Worm (Caenorhabditis elegans): ENCODE data around the gene E02H4.7.

The E02H4.7 gene

DNA sequence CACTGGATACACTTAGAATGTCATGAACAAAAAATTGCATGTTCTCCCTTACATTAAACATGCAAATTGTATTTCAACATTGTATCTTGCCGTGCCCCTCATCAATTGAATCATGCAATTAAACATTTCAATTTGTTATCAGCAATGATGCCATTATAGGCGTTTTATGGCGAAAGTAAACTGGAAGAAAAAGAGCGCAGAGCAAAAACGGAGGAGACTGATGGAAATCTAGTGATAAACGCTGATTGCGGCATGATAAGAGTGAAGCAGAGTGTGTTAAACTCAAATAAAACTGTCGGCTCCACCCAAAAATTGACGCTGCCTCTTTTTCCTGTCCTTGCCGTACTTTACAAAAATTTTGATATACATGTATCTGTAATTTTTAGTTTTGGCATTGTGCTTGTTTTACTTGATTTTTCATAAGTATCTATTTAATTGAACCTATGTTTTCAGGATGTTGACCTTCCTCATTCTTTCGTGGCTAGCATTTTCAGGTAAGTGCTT lies 41.5 kb upstream of the E02H4.7 start, which contains the start of gene K06G5.1 (continued):
- TF ChIP-seq mdt-29 (GFP tag; IDR thresholded peaks at IDR 0.05) = no peak
- TF ChIP-seq mep-1 (tag; optimal IDR thresholded peaks at IDR 0.05) = peak; percentile 29
- no peak for TF ChIP-seq egl-27 (tag; optimal IDR thresholded peaks at IDR 0.05)
- TF ChIP-seq lin-15B (tag; optimal IDR thresholded peaks at IDR 0.05) = no peak
- TF ChIP-seq zfp-2 (tag; optimal IDR thresholded peaks at IDR 0.05) = no peak
- peak; percentile 54; the same call in 1 of the 2 replicates for TF ChIP-seq lin-1 (GFP tag; IDR thresholded peaks at IDR 0.05)
- TF ChIP-seq dve-1 (tag; optimal IDR thresholded peaks at IDR 0.05; ENCODE audit: insufficient read depth) = peak; percentile 88

DNA sequence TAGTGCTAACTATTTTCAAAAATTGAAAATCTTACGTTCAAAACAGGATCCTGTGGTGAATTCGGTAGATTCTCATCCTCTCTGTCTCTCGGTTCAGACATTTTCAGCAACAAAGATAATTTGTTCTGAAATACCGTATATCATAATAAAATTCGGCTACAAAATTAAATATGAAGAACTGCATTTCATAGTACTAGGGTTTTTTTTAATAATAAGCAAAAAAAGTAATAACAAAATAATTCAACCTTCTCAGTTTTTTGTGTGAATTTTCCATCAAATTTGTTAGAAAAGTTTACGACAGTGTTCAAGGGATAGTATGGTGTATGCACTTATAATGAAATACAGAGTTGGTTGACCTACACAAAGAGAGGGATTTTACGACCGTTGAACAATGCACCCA lies 32.9 kb upstream of the E02H4.7 start, which contains the start of gene K06G5.3:
K06G5.3 (minus strand) TSS at position 101 of the 400 bp plus-strand sequence.
- no peak for TF ChIP-seq nhr-25 (tag; optimal IDR thresholded peaks at IDR 0.05; ENCODE audit: borderline replicate concordance, insufficient read depth)
- TF ChIP-seq skn-1 (tag; optimal IDR thresholded peaks at IDR 0.05) = no peak
- TF ChIP-seq unc-39 (tag; optimal IDR thresholded peaks at IDR 0.05) = no peak

DNA sequence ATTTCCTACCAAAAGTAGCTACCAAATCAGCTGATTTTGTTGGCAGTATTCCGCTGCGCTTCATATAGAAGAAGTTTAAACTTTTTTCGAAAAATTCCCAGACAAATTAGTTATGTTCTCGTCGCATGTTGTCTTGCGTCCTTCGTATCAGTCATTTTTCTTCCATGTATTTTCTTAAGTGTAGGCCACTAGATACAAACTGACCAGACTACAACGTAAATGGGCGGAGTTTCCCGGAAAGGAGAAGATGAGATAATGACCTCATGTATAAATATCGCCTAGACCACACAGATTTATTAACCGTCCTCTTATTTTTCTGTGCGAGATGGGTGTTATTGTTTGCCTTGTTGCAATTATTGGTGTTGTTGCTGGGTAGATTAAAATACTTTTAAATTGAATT lies 30.8 kb upstream of the E02H4.7 start, which contains the start of gene cyp-13B2:
cyp-13B2 (plus strand) TSS at position 301 of the 400 bp plus-strand sequence.
- TF ChIP-seq ctbp-1 (GFP tag; IDR thresholded peaks at IDR 0.05) (no peak), ama-1 (optimal IDR thresholded peaks at IDR 0.05) (no peak), zip-11 (GFP tag; IDR thresholded peaks at IDR 0.05) (no peak), lin-13 (GFP tag; optimal IDR thresholded peaks at IDR 0.05) (no peak), daf-12 (tag; optimal IDR thresholded peaks at IDR 0.05) (no peak), lsy-2 (tag; optimal IDR thresholded peaks at IDR 0.05) (no peak), dmd-6 (GFP tag; IDR thresholded peaks at IDR 0.05) (no peak), unc-130 (GFP tag; optimal IDR thresholded peaks at IDR 0.05) (no peak), zip-2 (tag; optimal IDR thresholded peaks at IDR 0.05) (no peak), dve-1 (tag; optimal IDR thresholded peaks at IDR 0.05; ENCODE audit: insufficient read depth) (no peak), hif-1 (tag; optimal IDR thresholded peaks at IDR 0.05) (no peak), aly-2 (tag; optimal IDR thresholded peaks at IDR 0.05) (no peak), ZK337.2 (GFP tag; IDR thresholded peaks at IDR 0.05) (no peak), R02D3.7 (tag; optimal IDR thresholded peaks at IDR 0.05) (no peak), ztf-11 (tag; optimal IDR thresholded peaks at IDR 0.05) (no peak), skn-1 (tag; optimal IDR thresholded peaks at IDR 0.05) (no peak), T20F7.1 (GFP tag; optimal IDR thresholded peaks at IDR 0.05) (no peak), nhr-42 (GFP tag; IDR thresholded peaks at IDR 0.05) (no peak)

DNA sequence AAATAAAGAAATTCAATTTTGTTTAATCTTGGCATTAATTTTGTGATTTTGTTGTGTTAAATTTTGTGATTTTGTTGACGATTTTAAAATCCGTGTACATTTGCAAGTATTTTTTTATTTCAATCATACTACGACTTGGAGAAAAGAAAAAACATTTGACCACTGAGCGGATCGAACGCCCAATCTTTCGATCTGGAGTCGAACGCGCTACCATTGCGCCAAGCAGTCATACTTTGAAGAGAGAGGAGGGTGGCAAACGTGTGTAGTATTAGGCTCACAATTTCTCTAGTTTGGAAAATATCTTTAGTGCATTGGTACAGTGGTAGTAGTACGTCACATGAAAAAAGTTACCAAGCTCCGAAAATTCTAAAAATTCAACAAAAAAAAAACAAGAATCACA lies 27.3 kb upstream of the E02H4.7 start:
- 0 out of 2 replicates have a peak, but pooled peaks have one; percentile 49 for TF ChIP-seq daf-8 (GFP tag; IDR thresholded peaks at IDR 0.05)
- peak; percentile 20 for TF ChIP-seq nhr-48 (tag; optimal IDR thresholded peaks at IDR 0.05)
- peak; percentile 25 for TF ChIP-seq rbr-2 (tag; optimal IDR thresholded peaks at IDR 0.05)
- TF ChIP-seq arid-1 (GFP tag; conservative IDR thresholded peaks at IDR 0.05) = no peak
- no peak for TF ChIP-seq cey-2 (tag; optimal IDR thresholded peaks at IDR 0.05; ENCODE audit: borderline replicate concordance, insufficient read depth)
- TF ChIP-seq lin-13 (GFP tag; optimal IDR thresholded peaks at IDR 0.05) = peak; percentile 61
- no peak for TF ChIP-seq egl-27 (tag; optimal IDR thresholded peaks at IDR 0.05)
- TF ChIP-seq nhr-6 (tag; optimal IDR thresholded peaks at IDR 0.05) = peak; percentile 60
- no peak for TF ChIP-seq ama-1 (optimal IDR thresholded peaks at IDR 0.05)
- 0 out of 2 replicates have a peak, but pooled peaks have one; percentile 64 for TF ChIP-seq dmd-8 (GFP tag; IDR thresholded peaks at IDR 0.05)
- TF ChIP-seq F10B5.3 (tag; optimal IDR thresholded peaks at IDR 0.05) = no peak
- no peak for TF ChIP-seq ceh-20 (GFP tag; IDR thresholded peaks at IDR 0.05)
- 0 out of 4 replicates have a peak, but pooled peaks of 1 of the 2 experiments have one; percentile 50 for TF ChIP-seq madf-5 (GFP tag; IDR thresholded peaks at IDR 0.05)
- TF ChIP-seq madf-9 (GFP tag; conservative IDR thresholded peaks at IDR 0.05) = no peak
- TF ChIP-seq Y105C5A.15 (GFP tag; IDR thresholded peaks at IDR 0.05) = peak; percentile 48; the same call in 1 of the 2 replicates
- TF ChIP-seq lim-7 (GFP tag; IDR thresholded peaks at IDR 0.05) = peak; percentile 89
- TF ChIP-seq ceh-44 (GFP tag; IDR thresholded peaks at IDR 0.05) = peak; percentile 76; the same call in 1 of the 2 replicates
- no peak for TF ChIP-seq snpc-4 (tag; optimal IDR thresholded peaks at IDR 0.05)
- peak; percentile 48; the same call in 1 of the 2 replicates for TF ChIP-seq tra-1 (GFP tag; IDR thresholded peaks at IDR 0.05)
- TF ChIP-seq pha-4 (GFP tag; IDR thresholded peaks at IDR 0.05) = peak; percentile 71; the same call in 1 of the 2 replicates
- no peak for TF ChIP-seq pha-4 (tag; optimal IDR thresholded peaks at IDR 0.05)
- peak; percentile 61 for TF ChIP-seq duxl-1 (tag; optimal IDR thresholded peaks at IDR 0.05; ENCODE audit: poor library complexity)
- peak; percentile 47; the same call in 1 of the 2 replicates for TF ChIP-seq snpc-1.2 (GFP tag; IDR thresholded peaks at IDR 0.05)
